Worm (Caenorhabditis elegans): ENCODE results near the gene dyf-13.

DNA sequence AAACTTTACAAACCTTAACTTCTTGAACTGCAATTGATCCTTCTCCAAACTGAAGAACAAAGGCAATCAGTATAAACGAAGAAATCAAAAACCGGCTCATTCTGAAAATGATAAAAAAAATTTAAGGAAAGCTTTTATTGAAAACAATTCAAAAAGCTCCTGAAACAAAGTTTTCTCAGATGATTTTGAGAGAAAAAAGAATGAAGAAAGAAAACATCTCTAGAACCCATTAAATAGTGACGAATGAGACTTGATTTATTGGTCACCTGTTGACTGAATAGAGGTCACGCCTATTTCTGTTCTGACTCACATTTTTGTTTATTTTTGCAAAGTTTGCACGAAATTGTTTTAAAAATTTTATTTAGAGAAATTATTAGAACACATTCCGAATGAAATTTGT, 40.1 kb upstream of the dyf-13 start, which contains the start of gene E04F6.8:
- TF ChIP-seq ztf-16 (tag; optimal IDR thresholded peaks at IDR 0.05) (no peak), lin-11 (tag; optimal IDR thresholded peaks at IDR 0.05) (no peak), Y22D7AL.16 (tag; optimal IDR thresholded peaks at IDR 0.05) (no peak), sox-4 (tag; optimal IDR thresholded peaks at IDR 0.05) (no peak), fkh-6 (tag; optimal IDR thresholded peaks at IDR 0.05) (no peak), pros-1 (tag; optimal IDR thresholded peaks at IDR 0.05) (no peak)
